Fruit fly (Drosophila melanogaster): ENCODE data around the gene Leash.

dm6 chr3R:10875515-10876434 lies 9.6 kb upstream of the Leash start, which contains the start of gene Sodh2:
- TF ChIP-seq pan (optimal IDR thresholded peaks at IDR 0.05) (no peak), fru (GFP tag; optimal IDR thresholded peaks at IDR 0.05) (peak; percentile 70), Rel (GFP tag; optimal IDR thresholded peaks at IDR 0.05) (peak; percentile 58), Rel (tag; optimal IDR thresholded peaks at IDR 0.05) (peak; percentile 74), h (GFP tag; optimal IDR thresholded peaks at IDR 0.05) (peak; percentile 85), Dfd (GFP tag; optimal IDR thresholded peaks at IDR 0.05) (no peak), woc (GFP tag; optimal IDR thresholded peaks at IDR 0.05) (peak; percentile 46), N (GFP tag; optimal IDR thresholded peaks at IDR 0.05) (no peak), psq (GFP tag; optimal IDR thresholded peaks at IDR 0.05) (peak; percentile 83), Sp1 (GFP tag; optimal IDR thresholded peaks at IDR 0.05) (peak; percentile 91), HLH106 (tag; optimal IDR thresholded peaks at IDR 0.05) (peak; percentile 86), Vsx2 (GFP tag; optimal IDR thresholded peaks at IDR 0.05; ENCODE audit: partially characterized antibody) (no peak)
